Fruit fly (Drosophila melanogaster): ENCODE measurements around the gene rictor.

Gene rictor

DNA sequence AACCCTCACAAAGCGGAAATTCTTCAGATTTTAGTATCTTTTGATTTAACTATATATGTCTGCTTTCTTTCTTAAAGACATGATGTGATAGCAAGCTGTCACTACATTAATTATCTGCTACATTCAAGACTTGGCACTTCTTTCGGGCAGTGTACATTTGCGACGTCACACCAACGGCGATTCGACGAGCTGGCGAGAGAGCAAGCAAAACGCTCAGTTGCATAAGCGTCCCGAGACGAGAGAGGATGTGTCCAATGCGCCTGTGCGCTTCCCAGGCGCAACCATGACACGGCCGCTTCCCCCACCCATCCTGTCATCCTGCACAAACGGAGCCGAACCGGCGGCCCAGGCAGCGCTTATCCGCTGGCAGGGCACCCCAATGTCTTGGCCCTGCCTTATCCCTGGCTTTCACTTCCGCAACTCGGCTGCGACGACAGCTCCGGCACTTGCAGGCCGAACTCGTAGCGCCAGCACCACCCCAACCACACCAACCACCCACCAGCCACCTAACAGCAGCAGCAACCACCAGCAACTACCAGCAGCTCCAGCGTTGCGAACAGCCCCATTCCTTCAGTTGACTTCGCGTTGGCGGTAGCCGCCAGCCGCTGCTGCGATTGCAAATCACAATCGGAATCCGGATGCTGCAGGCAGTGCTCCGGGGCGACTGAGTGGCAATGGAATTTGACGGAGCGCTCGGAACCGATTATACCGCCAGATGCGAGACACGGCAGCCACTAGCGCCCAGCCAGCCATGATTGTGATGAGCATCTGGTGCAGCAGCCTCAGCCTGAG is 12.4 kb downstream of the rictor start, which contains the start of gene Hs3st-B:
Hs3st-B (plus strand) TSS at position 214 of the 792 bp plus-strand sequence.
- peak; percentile 43 for TF ChIP-seq Eip78C (GFP tag)
- peak; percentile 14 for TF ChIP-seq vri (GFP tag; optimal IDR thresholded peaks at IDR 0.05)
- TF ChIP-seq Hr39 (GFP tag; optimal IDR thresholded peaks at IDR 0.05): no peak

dm6 chrX:19247200-19248052 is 13.6 kb downstream of the rictor start, which contains the start of gene CG7992:
Gene CG7992 (minus strand): TSS chrX:19247250.
- no peak for TF ChIP-seq svp (GFP tag)
- peak; percentile 58 for TF ChIP-seq topi (GFP tag; optimal IDR thresholded peaks at IDR 0.05)
- TF ChIP-seq OdsH (GFP tag; optimal IDR thresholded peaks at IDR 0.05): peak; percentile 55
- peak; percentile 31 for TF ChIP-seq Sox15 (GFP tag; optimal IDR thresholded peaks at IDR 0.05)
- peak; percentile 30 for TF ChIP-seq CG32006 (GFP tag; optimal IDR thresholded peaks at IDR 0.05)
- TF ChIP-seq fkh (GFP tag; optimal IDR thresholded peaks at IDR 0.05): peak; percentile 12
- TF ChIP-seq CG6792 (GFP tag; optimal IDR thresholded peaks at IDR 0.05): peak; percentile 56
- peak; percentile 4 for TF ChIP-seq achi (GFP tag; optimal IDR thresholded peaks at IDR 0.05)
- TF ChIP-seq CG1621 (tag; optimal IDR thresholded peaks at IDR 0.05): no peak
- TF ChIP-seq CG8632 (GFP tag; optimal IDR thresholded peaks at IDR 0.05): peak; percentile 40
- TF ChIP-seq Hr4 (GFP tag; optimal IDR thresholded peaks at IDR 0.05): peak; percentile 22
- TF ChIP-seq Sox14 (GFP tag; optimal IDR thresholded peaks at IDR 0.05): peak; percentile 33
- TF ChIP-seq net (GFP tag; optimal IDR thresholded peaks at IDR 0.05): peak; percentile 48
- TF ChIP-seq ss (GFP tag; optimal IDR thresholded peaks at IDR 0.05): no peak
- no peak for TF ChIP-seq CG7368 (GFP tag; optimal IDR thresholded peaks at IDR 0.05)
- peak; percentile 51 for TF ChIP-seq Hr39 (GFP tag; optimal IDR thresholded peaks at IDR 0.05)
- no peak for TF ChIP-seq fd59A (GFP tag; optimal IDR thresholded peaks at IDR 0.05)
- TF ChIP-seq CG31627 (GFP tag; optimal IDR thresholded peaks at IDR 0.05): peak; percentile 47
- peak; percentile 51 for TF ChIP-seq acj6 (GFP tag; optimal IDR thresholded peaks at IDR 0.05)
- peak; percentile 45 for TF ChIP-seq pdm3 (GFP tag; optimal IDR thresholded peaks at IDR 0.05)
- 0 out of 2 replicates have a peak, but pooled peaks have one; percentile 21 for TF ChIP-seq Gug (GFP tag; IDR thresholded peaks at IDR 0.05)
- no peak for TF ChIP-seq CG4318 (GFP tag; optimal IDR thresholded peaks at IDR 0.05)
- 0 out of 3 replicates have a peak, but pooled peaks have one; percentile 31 for TF ChIP-seq eg (GFP tag; IDR thresholded peaks at IDR 0.05)
- peak; percentile 41 for TF ChIP-seq cyc (GFP tag; optimal IDR thresholded peaks at IDR 0.05)
- TF ChIP-seq CG8119 (GFP tag; IDR thresholded peaks at IDR 0.05): 0 out of 3 replicates have a peak, but pooled peaks have one; percentile 32
- peak; percentile 43 for TF ChIP-seq vri (GFP tag; optimal IDR thresholded peaks at IDR 0.05)
- no peak for TF ChIP-seq dac (GFP tag; optimal IDR thresholded peaks at IDR 0.05)
- peak; percentile 6 for TF ChIP-seq CG11902 (GFP tag; optimal IDR thresholded peaks at IDR 0.05)
- TF ChIP-seq lz (GFP tag; optimal IDR thresholded peaks at IDR 0.05): peak; percentile 49
- peak; percentile 15 for TF ChIP-seq CG10631 (GFP tag; optimal IDR thresholded peaks at IDR 0.05)
- no peak for TF ChIP-seq CG15336 (GFP tag; IDR thresholded peaks at IDR 0.05)
- TF ChIP-seq esn (GFP tag; optimal IDR thresholded peaks at IDR 0.05): peak; percentile 64
- TF ChIP-seq Eip78C (GFP tag): peak; percentile 80
- TF ChIP-seq CG34406 (GFP tag; optimal IDR thresholded peaks at IDR 0.05): peak; percentile 56
- no peak for TF ChIP-seq CG9139 (GFP tag; optimal IDR thresholded peaks at IDR 0.05)
- no peak for TF ChIP-seq CG6276 (GFP tag; optimal IDR thresholded peaks at IDR 0.05)
- TF ChIP-seq Ets21C (GFP tag; optimal IDR thresholded peaks at IDR 0.05): no peak
- TF ChIP-seq Smox (GFP tag; optimal IDR thresholded peaks at IDR 0.05): peak; percentile 62
